Worm (Caenorhabditis elegans) whole organism, L3 larva: Measurements from ENCODE around the gene C35C5.9.

Experiments
- R02D3.7 ChIP-seq: fragments of 150-350 bp; optimal IDR thresholded peaks from 2 replicates; lab custom pipeline; 2014; ENCODE audit warnings: missing biosample characterization, missing genetic modification characterization
- ZK546.5 ChIP-seq: sonication (generic microtip); optimal IDR thresholded peaks from 2 replicates; lab custom pipeline; 2017; ENCODE audit warnings: missing biosample characterization, missing genetic modification characterization
- aly-2 ChIP-seq: fragments of 150-350 bp; optimal IDR thresholded peaks from 2 replicates; lab custom pipeline; 2014; ENCODE audit warnings: missing biosample characterization, missing genetic modification characterization
- ama-1 ChIP-seq: fragments of 150-350 bp; optimal IDR thresholded peaks from 2 replicates; lab custom pipeline; 2018
- ceh-16 ChIP-seq: sonication (generic microtip); optimal IDR thresholded peaks from 2 replicates; lab custom pipeline; 2017; ENCODE audit warnings: missing biosample characterization, missing genetic modification characterization
- ceh-82 ChIP-seq: fragments of 150-350 bp; optimal IDR thresholded peaks from 2 replicates; lab custom pipeline; 2014; ENCODE audit warnings: missing biosample characterization, missing genetic modification characterization
- ceh-9 ChIP-seq: sonication (generic microtip); optimal IDR thresholded peaks from 2 replicates; lab custom pipeline; 2018; ENCODE audit warnings: missing biosample characterization, missing genetic modification characterization
- daf-12 ChIP-seq: fragments of 150-350 bp; optimal IDR thresholded peaks from 2 replicates; lab custom pipeline; 2014; ENCODE audit warnings: missing biosample characterization, missing genetic modification reagents, missing genetic modification characterization
- egl-27 ChIP-seq: sonication (generic microtip); optimal IDR thresholded peaks from 4 replicates; lab custom pipeline; 2017; ENCODE audit warnings: missing biosample characterization, missing genetic modification reagents, missing genetic modification characterization
- elt-1 ChIP-seq: fragments of 150-350 bp; optimal IDR thresholded peaks from 2 replicates; lab custom pipeline; 2014; ENCODE audit warnings: missing biosample characterization, missing genetic modification characterization
- elt-2 ChIP-seq: sonication (generic microtip); optimal IDR thresholded peaks from 2 replicates; lab custom pipeline; 2016; ENCODE audit warnings: missing genetic modification reagents, mild to moderate bottlenecking, missing genetic modification characterization, missing compliant biosample characterization
- eor-1 ChIP-seq, 2 experiments: fragments of 150-350 bp; optimal IDR thresholded peaks; 2 replicates each; lab custom pipeline; 2014 to 2018; ENCODE audit warnings: missing biosample characterization in 2 of 2, missing genetic modification characterization in 2 of 2
- fkh-2 ChIP-seq: fragments of 150-350 bp; optimal IDR thresholded peaks from 2 replicates; lab custom pipeline; 2014; ENCODE audit warnings: missing biosample characterization, missing genetic modification reagents, missing genetic modification characterization
- fos-1 ChIP-seq: fragments of 150-350 bp; optimal IDR thresholded peaks from 2 replicates; lab custom pipeline; 2014; ENCODE audit warnings: missing biosample characterization, missing genetic modification characterization
- hmg-11 ChIP-seq: sonication (generic microtip); optimal IDR thresholded peaks from 2 replicates; lab custom pipeline; 2016; ENCODE audit warnings: missing genetic modification characterization, missing compliant biosample characterization
- jun-1 ChIP-seq: fragments of 150-350 bp; optimal IDR thresholded peaks from 2 replicates; lab custom pipeline; 2014; ENCODE audit warnings: missing biosample characterization, missing genetic modification reagents, missing genetic modification characterization
- lin-39 ChIP-seq: fragments of 150-350 bp; optimal IDR thresholded peaks from 2 replicates; lab custom pipeline; 2018; ENCODE audit warnings: missing biosample characterization, missing genetic modification reagents, missing genetic modification characterization
- lsy-12 ChIP-seq: sonication (generic microtip); optimal IDR thresholded peaks from 2 replicates; lab custom pipeline; 2016; ENCODE audit warnings: mild to moderate bottlenecking, missing genetic modification characterization, missing compliant biosample characterization
- mdl-1 ChIP-seq: fragments of 150-350 bp; optimal IDR thresholded peaks from 2 replicates; lab custom pipeline; 2014; ENCODE audit warnings: missing biosample characterization, missing genetic modification characterization
- nfya-1 ChIP-seq: sonication (generic microtip); optimal IDR thresholded peaks from 2 replicates; lab custom pipeline; 2017; ENCODE audit warnings: missing genetic modification characterization, mild to moderate bottlenecking, missing compliant biosample characterization, antibody characterized with exemption, moderate library complexity; ENCODE audit not compliant: insufficient read depth
- nhr-11 ChIP-seq: fragments of 150-350 bp; optimal IDR thresholded peaks from 2 replicates; lab custom pipeline; 2014; ENCODE audit warnings: missing biosample characterization, missing genetic modification characterization
- nhr-23 ChIP-seq: fragments of 150-350 bp; optimal IDR thresholded peaks from 2 replicates; lab custom pipeline; 2014; ENCODE audit warnings: missing biosample characterization, missing genetic modification reagents, missing genetic modification characterization
- nhr-237 ChIP-seq: fragments of 150-350 bp; optimal IDR thresholded peaks from 2 replicates; lab custom pipeline; 2014; ENCODE audit warnings: missing biosample characterization, missing genetic modification characterization
- nhr-28 ChIP-seq: fragments of 150-350 bp; optimal IDR thresholded peaks from 2 replicates; lab custom pipeline; 2014; ENCODE audit warnings: missing biosample characterization, missing genetic modification characterization
- nhr-43 ChIP-seq: sonication (generic microtip); optimal IDR thresholded peaks from 2 replicates; lab custom pipeline; 2016; ENCODE audit warnings: mild to moderate bottlenecking, missing genetic modification characterization, missing compliant biosample characterization; ENCODE audit not compliant: poor library complexity, severe bottlenecking
- nhr-76 ChIP-seq: fragments of 150-350 bp; sonication (generic microtip); optimal IDR thresholded peaks from 5 replicates; lab custom pipeline; 2014; ENCODE audit warnings: missing biosample characterization, missing genetic modification characterization
- pha-4 ChIP-seq: fragments of 150-350 bp; optimal IDR thresholded peaks from 2 replicates; lab custom pipeline; 2014; ENCODE audit warnings: missing biosample characterization, missing genetic modification reagents, missing genetic modification characterization
- pqm-1 ChIP-seq: fragments of 150-350 bp; optimal IDR thresholded peaks from 2 replicates; lab custom pipeline; 2017; ENCODE audit warnings: missing biosample characterization, missing genetic modification characterization, inconsistent platforms
- sea-2 ChIP-seq: fragments of 150-350 bp; sonication (generic microtip); optimal IDR thresholded peaks from 4 replicates; lab custom pipeline; 2014; ENCODE audit warnings: missing biosample characterization, missing genetic modification reagents, missing genetic modification characterization
- snpc-4 ChIP-seq: fragments of 150-350 bp; optimal IDR thresholded peaks from 2 replicates; lab custom pipeline; 2014; ENCODE audit warnings: missing biosample characterization, missing genetic modification characterization
- unc-39 ChIP-seq: sonication (generic microtip); optimal IDR thresholded peaks from 4 replicates; lab custom pipeline; 2017; ENCODE audit warnings: missing biosample characterization, missing genetic modification characterization
- unc-62 ChIP-seq: fragments of 150-350 bp; sonication (generic microtip); optimal IDR thresholded peaks from 4 replicates; lab custom pipeline; 2014; ENCODE audit warnings: missing biosample characterization, missing genetic modification reagents, missing genetic modification characterization
- zag-1 ChIP-seq: fragments of 150-350 bp; optimal IDR thresholded peaks from 2 replicates; lab custom pipeline; 2014; ENCODE audit warnings: missing biosample characterization, missing genetic modification characterization
- ztf-11 ChIP-seq: fragments of 150-350 bp; optimal IDR thresholded peaks from 2 replicates; lab custom pipeline; 2014; ENCODE audit warnings: missing biosample characterization, missing genetic modification characterization
- ztf-4 ChIP-seq: fragments of 150-350 bp; optimal IDR thresholded peaks from 2 replicates; lab custom pipeline; 2014; ENCODE audit warnings: missing biosample characterization, missing genetic modification characterization

Gene C35C5.9

ce11 chrX:11554522-11554921, 18.2 kb downstream of the C35C5.9 start:
- TF ChIP-seq unc-62 (GFP tag; lab: Kevin White, UChicago) (no peak), ZK546.5 (no peak), unc-39 (tag; lab: Kevin White, UChicago) (no peak), fkh-2 (no peak), nhr-23 (no peak), nfya-1 (tag; lab: Kevin White, UChicago) (no peak), nhr-43 (no peak), nhr-28 (tag; lab: Kevin White, UChicago) (no peak), fos-1 (tag; lab: Kevin White, UChicago) (no peak), daf-12 (tag; lab: Kevin White, UChicago) (no peak), zag-1 (tag; lab: Kevin White, UChicago) (no peak), lin-39 (no peak)
- TF ChIP-seq, all 47 proteins: peak for 0

- TF ChIP-seq pha-4 (tag; lab: Kevin White, UChicago) = peak; percentile 3
- TF ChIP-seq elt-2 (tag; lab: Kevin White, UChicago) = peak; percentile 59
- no peak for TF ChIP-seq fos-1 (tag; lab: Kevin White, UChicago)
- TF ChIP-seq pqm-1 (tag; lab: Kevin White, UChicago) = peak; percentile 26
- TF ChIP-seq eor-1 (tag; optimal IDR thresholded peaks at IDR 0.05; lab: Kevin White, UChicago) = no peak
These were observed 18.7 kb downstream of the C35C5.9 start for ce11 chrX:11555046-11555445.

- TF ChIP-seq ztf-4 (tag; lab: Kevin White, UChicago) = no peak
- TF ChIP-seq egl-27 (tag; lab: Kevin White, UChicago) = no peak
- no peak for TF ChIP-seq ama-1 (lab: Kevin White, UChicago)
- no peak for TF ChIP-seq R02D3.7 (tag; lab: Kevin White, UChicago)
- TF ChIP-seq snpc-4 (tag; lab: Kevin White, UChicago) = no peak
- no peak for TF ChIP-seq nhr-237 (tag; lab: Kevin White, UChicago)
- TF ChIP-seq elt-1 (tag; lab: Kevin White, UChicago) = no peak
- no peak for TF ChIP-seq ceh-82 (tag; lab: Kevin White, UChicago)
- TF ChIP-seq daf-12 (tag; lab: Kevin White, UChicago) = no peak
- no peak for TF ChIP-seq pqm-1 (tag; lab: Kevin White, UChicago)
- TF ChIP-seq ceh-16 = no peak
- TF ChIP-seq nhr-76 (tag; lab: Kevin White, UChicago) = no peak
- no peak for TF ChIP-seq ztf-11 (tag; lab: Kevin White, UChicago)
- no peak for TF ChIP-seq nhr-43
- TF ChIP-seq fkh-2 = no peak
These were observed 19.3 kb downstream of the C35C5.9 start for ce11 chrX:11555527-11556137.

DNA sequence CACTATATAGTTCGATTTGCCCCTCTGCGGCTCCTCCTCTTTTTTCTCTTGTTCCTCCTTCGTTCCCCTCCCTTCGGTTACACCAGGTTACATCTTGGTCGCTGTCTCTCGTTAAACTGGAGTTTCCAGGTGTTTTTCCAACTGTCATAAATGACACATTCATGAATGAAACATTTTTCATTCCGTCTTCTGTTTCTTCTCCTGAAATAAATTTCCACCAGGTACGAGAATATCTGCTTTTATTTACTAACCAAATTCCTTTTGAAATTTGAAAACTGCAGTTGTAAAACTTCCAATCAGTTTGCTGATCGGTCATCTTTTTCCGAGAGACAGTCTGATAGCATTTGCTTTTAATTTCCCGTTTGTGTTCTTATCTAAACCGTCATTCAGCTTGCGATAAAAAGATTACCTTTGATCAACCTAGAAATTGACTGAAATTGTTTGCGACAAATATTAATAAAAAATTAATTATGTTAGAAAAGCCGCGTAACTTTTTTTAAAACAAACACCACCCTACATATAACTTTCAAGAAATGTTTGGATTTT, 19.9 kb downstream of the C35C5.9 start, which contains the start of gene C35C5.10:
Gene C35C5.10 (plus strand): TSS at position 51 of the 546 bp plus-strand sequence.
- TF ChIP-seq ceh-9 (no peak), aly-2 (no peak), pqm-1 (tag; lab: Kevin White, UChicago) (peak; percentile 72), lsy-12 (tag; lab: Kevin White, UChicago) (no peak), sea-2 (no peak), ceh-82 (tag; lab: Kevin White, UChicago) (no peak), nhr-23 (no peak), zag-1 (tag; lab: Kevin White, UChicago) (no peak), mdl-1 (tag; lab: Kevin White, UChicago) (no peak), nfya-1 (tag; lab: Kevin White, UChicago) (no peak), unc-62 (GFP tag; lab: Kevin White, UChicago) (no peak), nhr-11 (tag; lab: Kevin White, UChicago) (no peak), eor-1 (tag; optimal IDR thresholded peaks at IDR 0.05; lab: Kevin White, UChicago) (no peak), jun-1 (tag; lab: Kevin White, UChicago) (no peak), hmg-11 (tag; lab: Kevin White, UChicago) (no peak), elt-2 (tag; lab: Kevin White, UChicago) (peak; percentile 72), ztf-4 (tag; lab: Kevin White, UChicago) (no peak), ztf-11 (tag; lab: Kevin White, UChicago) (no peak)
